Worm (Caenorhabditis elegans): Measurements from ENCODE around the gene taf-11.3.

- TF ChIP-seq sptf-1 (tag; optimal IDR thresholded peaks at IDR 0.05) (no peak), ama-1 (optimal IDR thresholded peaks at IDR 0.05) (no peak), fkh-10 (GFP tag; optimal IDR thresholded peaks at IDR 0.05) (no peak), ceh-82 (tag; optimal IDR thresholded peaks at IDR 0.05) (no peak), ets-5 (GFP tag; IDR thresholded peaks at IDR 0.05) (no peak), hlh-4 (tag; optimal IDR thresholded peaks at IDR 0.05) (no peak), snpc-4 (tag; optimal IDR thresholded peaks at IDR 0.05) (no peak), elt-2 (tag; optimal IDR thresholded peaks at IDR 0.05) (no peak), unc-62 (GFP tag; optimal IDR thresholded peaks at IDR 0.05) (no peak), nhr-47 (tag; optimal IDR thresholded peaks at IDR 0.05) (no peak), nhr-237 (tag; optimal IDR thresholded peaks at IDR 0.05) (no peak), aha-1 (tag; optimal IDR thresholded peaks at IDR 0.05) (no peak)
Observed at ce11 chrIII:10481988-10482387, 23.1 kb downstream of the taf-11.3 start, which contains the start of gene D2045.8.
